Worm (Caenorhabditis elegans) whole organism, L4 larva: ENCODE data around the gene vab-3.

Experiments used
- R02D3.7 ChIP-seq: fragments of 150-350 bp; sonication (generic microtip); optimal IDR thresholded peaks from 3 replicates; lab custom pipeline; 2014; ENCODE audit warnings: missing biosample characterization, missing genetic modification characterization
- T20F7.1 ChIP-seq: fragments of 200-800 bp; sonication (Bioruptor generic); optimal IDR thresholded peaks from 2 replicates; lab custom pipeline; 2018; ENCODE audit warnings: mild to moderate bottlenecking, missing genetic modification characterization, missing compliant biosample characterization
- T26A8.4 ChIP-seq: fragments of 200-800 bp; sonication (Bioruptor generic); IDR thresholded peaks from 2 replicates; pipeline ENCODE4 v1.3.6; 2022; ENCODE audit warnings: missing genetic modification characterization, missing compliant biosample characterization
- Y48G9A.11 ChIP-seq: fragments of 200-800 bp; sonication (Bioruptor generic); IDR thresholded peaks from 2 replicates; pipeline ENCODE4 v1.3.6; 2022; ENCODE audit warnings: missing genetic modification reagents, missing genetic modification characterization, missing compliant biosample characterization
- Y75B8A.6 ChIP-seq: fragments of 200-800 bp; sonication (Bioruptor generic); IDR thresholded peaks from 2 replicates; pipeline ENCODE4 v1.3.6; 2022; ENCODE audit warnings: missing genetic modification reagents, missing genetic modification characterization, missing compliant biosample characterization
- ceh-20 ChIP-seq: fragments of 200-800 bp; sonication (Bioruptor generic); IDR thresholded peaks from 2 replicates; pipeline ENCODE4 v1.3.6; 2022; ENCODE audit warnings: missing genetic modification reagents, missing genetic modification characterization, missing compliant biosample characterization
- ceh-32 ChIP-seq: sonication (generic microtip); optimal IDR thresholded peaks from 2 replicates; lab custom pipeline; 2016; ENCODE audit warnings: mild to moderate bottlenecking, missing genetic modification characterization, missing compliant biosample characterization; ENCODE audit not compliant: poor library complexity
- daf-16 ChIP-seq, 3 experiments: sonication (generic microtip); optimal IDR thresholded peaks; 2 replicates each; lab custom pipeline; 2016 to 2017; ENCODE audit warnings: missing genetic modification characterization in 3 of 3, missing genetic modification reagents in 3 of 3, mild to moderate bottlenecking in 2 of 3, missing compliant biosample characterization in 2 of 3, missing biosample characterization in 1 of 3, moderate library complexity in 1 of 3
- dmd-6 ChIP-seq: fragments of 200-800 bp; sonication (Bioruptor generic); IDR thresholded peaks from 2 replicates; pipeline ENCODE4 v1.3.6; 2022; ENCODE audit warnings: missing genetic modification reagents, missing genetic modification characterization, missing compliant biosample characterization
- dve-1 ChIP-seq: sonication (generic microtip); optimal IDR thresholded peaks from 2 replicates; lab custom pipeline; 2017; ENCODE audit warnings: antibody characterized with exemption, mild to moderate bottlenecking, missing genetic modification characterization, missing compliant biosample characterization; ENCODE audit not compliant: insufficient read depth
- hif-1 ChIP-seq, 2 experiments: sonication (generic microtip); optimal IDR thresholded peaks; 2 replicates each; lab custom pipeline; 2016 to 2017; ENCODE audit warnings: missing compliant biosample characterization in 2 of 2, missing genetic modification characterization in 2 of 2, missing genetic modification reagents in 2 of 2, missing genotype in 2 of 2, mild to moderate bottlenecking in 1 of 2
- hlh-11 ChIP-seq: fragments of 200-800 bp; sonication (Bioruptor generic); optimal IDR thresholded peaks from 2 replicates; lab custom pipeline; 2018; ENCODE audit warnings: mild to moderate bottlenecking, missing genetic modification characterization, missing compliant biosample characterization
- hlh-30 ChIP-seq: sonication (generic microtip); optimal IDR thresholded peaks from 2 replicates; lab custom pipeline; 2017; ENCODE audit warnings: antibody characterized with exemption, mild to moderate bottlenecking, missing genetic modification characterization, missing compliant biosample characterization; ENCODE audit not compliant: insufficient read depth
- jun-1 ChIP-seq: fragments of 150-350 bp; optimal IDR thresholded peaks from 2 replicates; lab custom pipeline; 2014; ENCODE audit warnings: missing biosample characterization, missing genetic modification reagents, missing genetic modification characterization
- lin-1 ChIP-seq: fragments of 200-800 bp; sonication (Bioruptor generic); IDR thresholded peaks from 2 replicates; pipeline ENCODE4 v1.3.6; 2022; ENCODE audit warnings: missing genetic modification reagents, missing genetic modification characterization, missing compliant biosample characterization
- lin-38 ChIP-seq: fragments of 200-800 bp; sonication (Bioruptor generic); IDR thresholded peaks from 2 replicates; pipeline ENCODE4 v1.3.6; 2022; ENCODE audit warnings: missing genetic modification reagents, missing genetic modification characterization, missing compliant biosample characterization
- lsy-2 ChIP-seq, 2 experiments: fragments of 150-350 bp in 1 of 2; sonication (generic microtip) in 1 of 2; optimal IDR thresholded peaks; 2 replicates each; lab custom pipeline; 2014 to 2017; ENCODE audit warnings: missing biosample characterization in 2 of 2, missing genetic modification characterization in 2 of 2
- mdl-1 ChIP-seq, 2 experiments: fragments of 150-350 bp in 1 of 2; sonication (generic microtip) in 1 of 2; optimal IDR thresholded peaks; 2 replicates each; lab custom pipeline; 2014 to 2017; ENCODE audit warnings: missing biosample characterization in 2 of 2, missing genetic modification characterization in 2 of 2
- mep-1 ChIP-seq: fragments of 150-350 bp; sonication (generic microtip); optimal IDR thresholded peaks from 3 replicates; lab custom pipeline; 2014; ENCODE audit warnings: missing biosample characterization, missing genetic modification characterization
- mes-2 ChIP-seq: sonication (generic microtip); optimal IDR thresholded peaks from 2 replicates; lab custom pipeline; 2016; ENCODE audit warnings: missing genotype, mild to moderate bottlenecking, missing genetic modification characterization, missing compliant biosample characterization; ENCODE audit not compliant: poor library complexity, severe bottlenecking
- mxl-2 ChIP-seq: fragments of 200-800 bp; sonication (Bioruptor generic); conservative IDR thresholded peaks from 2 replicates; pipeline ENCODE4 v1.3.6; 2022; ENCODE audit warnings: missing genetic modification reagents, missing genetic modification characterization, missing compliant biosample characterization
- mxl-3 ChIP-seq: fragments of 200-800 bp; sonication (Bioruptor generic); optimal IDR thresholded peaks from 2 replicates; lab custom pipeline; 2018; ENCODE audit warnings: mild to moderate bottlenecking, missing genetic modification characterization, missing compliant biosample characterization
- nhr-10 ChIP-seq: fragments of 150-350 bp; optimal IDR thresholded peaks from 2 replicates; lab custom pipeline; 2014; ENCODE audit warnings: missing biosample characterization, missing genetic modification characterization
- nhr-102 ChIP-seq: sonication (generic microtip); optimal IDR thresholded peaks from 2 replicates; lab custom pipeline; 2016; ENCODE audit warnings: mild to moderate bottlenecking, missing genetic modification characterization, moderate library complexity, missing compliant biosample characterization
- nhr-28 ChIP-seq: fragments of 150-350 bp; optimal IDR thresholded peaks from 2 replicates; lab custom pipeline; 2014; ENCODE audit warnings: missing biosample characterization, missing genetic modification characterization
- nhr-41 ChIP-seq: fragments of 200-800 bp; sonication (Bioruptor generic); IDR thresholded peaks from 2 replicates; pipeline ENCODE4 v1.3.6; 2022; ENCODE audit warnings: missing genetic modification reagents, missing genetic modification characterization, missing compliant biosample characterization
- nhr-42 ChIP-seq: fragments of 200-800 bp; sonication (Bioruptor generic); IDR thresholded peaks from 2 replicates; pipeline ENCODE4 v1.3.6; 2022; ENCODE audit warnings: missing genetic modification characterization, missing compliant biosample characterization
- nhr-48 ChIP-seq: sonication (generic microtip); optimal IDR thresholded peaks from 2 replicates; lab custom pipeline; 2016; ENCODE audit warnings: mild to moderate bottlenecking, missing genetic modification characterization, missing compliant biosample characterization
- nhr-6 ChIP-seq: fragments of 150-350 bp; optimal IDR thresholded peaks from 2 replicates; lab custom pipeline; 2014; ENCODE audit warnings: missing biosample characterization, missing genetic modification characterization
- nhr-77 ChIP-seq: fragments of 150-350 bp; optimal IDR thresholded peaks from 2 replicates; lab custom pipeline; 2014; ENCODE audit warnings: missing biosample characterization, missing genetic modification characterization
- php-3 ChIP-seq: fragments of 200-800 bp; sonication (Bioruptor generic); IDR thresholded peaks from 2 replicates; pipeline ENCODE4 v1.3.6; 2022; ENCODE audit warnings: missing genetic modification reagents, missing genetic modification characterization, missing compliant biosample characterization
- pqm-1 ChIP-seq: sonication (generic microtip); optimal IDR thresholded peaks from 2 replicates; lab custom pipeline; 2017; ENCODE audit warnings: missing biosample characterization, missing genetic modification characterization
- saeg-2 ChIP-seq: fragments of 200-800 bp; sonication (Bioruptor generic); IDR thresholded peaks from 2 replicates; pipeline ENCODE4 v1.3.6; 2022; ENCODE audit warnings: missing genetic modification reagents, missing genetic modification characterization, missing compliant biosample characterization
- tra-1 ChIP-seq: fragments of 200-800 bp; sonication (Bioruptor generic); IDR thresholded peaks from 2 replicates; pipeline ENCODE4 v1.3.6; 2022; ENCODE audit warnings: missing genetic modification reagents, missing genetic modification characterization, missing compliant biosample characterization
- unc-62 ChIP-seq, 3 experiments: fragments of 150-350 bp in 1 of 3; sonication (generic microtip); optimal IDR thresholded peaks in 2 of 3; peaks in 1 of 3; 1 replicate in 1 of 3; 2 replicates in 2 of 3; lab custom pipeline; 2014 to 2017; ENCODE audit warnings: missing biosample characterization in 3 of 3, missing genetic modification characterization in 3 of 3, missing genetic modification reagents in 3 of 3, missing genotype in 1 of 3
- zfp-2 ChIP-seq: sonication (generic microtip); optimal IDR thresholded peaks from 2 replicates; lab custom pipeline; 2016; ENCODE audit warnings: mild to moderate bottlenecking, missing genetic modification characterization, missing compliant biosample characterization
- ztf-7 ChIP-seq: fragments of 150-350 bp; optimal IDR thresholded peaks from 2 replicates; lab custom pipeline; 2014; ENCODE audit warnings: missing biosample characterization, missing genetic modification characterization

vab-3 gene

ce11 chrX:10479108-10479738 is 20.5 kb upstream of the vab-3 start (continued):
- TF ChIP-seq hlh-11 (tag; lab: Kevin White, UChicago): peak; percentile 69
- TF ChIP-seq R02D3.7: no peak
- TF ChIP-seq, all 104 proteins: peak for 12

- TF ChIP-seq ceh-20 (GFP tag; lab: Robert Waterston, UW) (0 out of 2 replicates have a peak, but pooled peaks have one; percentile 46), pqm-1 (tag; lab: Kevin White, UChicago) (peak; percentile 95), lin-38 (GFP tag; lab: Robert Waterston, UW) (no peak), ztf-7 (tag; lab: Kevin White, UChicago) (no peak), mxl-3 (peak; percentile 15), T26A8.4 (GFP tag; lab: Robert Waterston, UW) (no peak), php-3 (peak; percentile 89), ceh-32 (tag; lab: Kevin White, UChicago) (no peak), hlh-11 (tag; lab: Kevin White, UChicago) (peak; percentile 92), tra-1 (peak; percentile 96), lin-1 (GFP tag; lab: Robert Waterston, UW) (peak; percentile 79), unc-62 (GFP tag; optimal IDR thresholded peaks at IDR 0.05 in 1 of 2; lab: Kevin White, UChicago) (peak in 1 of 2 experiments; percentile 93), unc-62 (tag; optimal IDR thresholded peaks at IDR 0.05; lab: Kevin White, UChicago) (no peak), dve-1 (tag; lab: Kevin White, UChicago) (peak; percentile 90), nhr-6 (tag; lab: Kevin White, UChicago) (peak; percentile 22), nhr-77 (tag; lab: Kevin White, UChicago) (peak; percentile 87), hlh-30 (peak; percentile 40), nhr-28 (tag; lab: Kevin White, UChicago) (peak; percentile 93), mes-2 (tag; lab: Kevin White, UChicago) (no peak), mdl-1 (tag; optimal IDR thresholded peaks at IDR 0.05; lab: Kevin White, UChicago) (peak in 1 of 2 experiments; percentile 10), saeg-2 (GFP tag; lab: Robert Waterston, UW) (peak; percentile 52; the same call in 1 of the 2 replicates), nhr-10 (peak; percentile 31), mxl-2 (GFP tag; lab: Robert Waterston, UW) (0 out of 2 replicates have a peak, but pooled peaks have one; percentile 20), nhr-48 (tag; lab: Kevin White, UChicago) (peak; percentile 47), nhr-102 (peak; percentile 74), zfp-2 (tag; lab: Kevin White, UChicago) (no peak), nhr-42 (GFP tag; lab: Robert Waterston, UW) (peak; percentile 56; the same call in 1 of the 2 replicates), Y75B8A.6 (0 out of 2 replicates have a peak, but pooled peaks have one; percentile 36), hif-1 (tag; optimal IDR thresholded peaks at IDR 0.05; lab: Kevin White, UChicago) (no peak), daf-16 (GFP tag; optimal IDR thresholded peaks at IDR 0.05; lab: Kevin White, UChicago) (peak in 1 of 2 experiments; percentile 78), daf-16 (tag; optimal IDR thresholded peaks at IDR 0.05; lab: Kevin White, UChicago) (peak; percentile 94), dmd-6 (GFP tag; lab: Robert Waterston, UW) (peak; percentile 92), mep-1 (tag; lab: Kevin White, UChicago) (peak; percentile 20), jun-1 (peak; percentile 51), lsy-2 (tag; optimal IDR thresholded peaks at IDR 0.05; lab: Kevin White, UChicago) (peak in 1 of 2 experiments; percentile 61), Y48G9A.11 (GFP tag; lab: Robert Waterston, UW) (no peak), nhr-41 (GFP tag; lab: Robert Waterston, UW) (peak; percentile 83), T20F7.1 (peak; percentile 2)
These were observed 19.0 kb upstream of the vab-3 start, which contains the start of gene elt-2 for ce11 chrX:10480563-10481290. Gene elt-2 (plus strand): TSS chrX:10481240.
